Fruit fly (Drosophila melanogaster) whole organism: ENCODE data around the gene ifc.

Experiments used
- CG8478 ChIP-seq: fragments of >200 bp; optimal IDR thresholded peaks from 2 replicates; lab custom pipeline; 2018; ENCODE audit warnings: inconsistent platforms
- pan ChIP-seq: fragments of >200 bp; optimal IDR thresholded peaks from 2 replicates; lab custom pipeline; 2017
- psq ChIP-seq: fragments of >200 bp; optimal IDR thresholded peaks from 2 replicates; lab custom pipeline; 2017

DNA sequence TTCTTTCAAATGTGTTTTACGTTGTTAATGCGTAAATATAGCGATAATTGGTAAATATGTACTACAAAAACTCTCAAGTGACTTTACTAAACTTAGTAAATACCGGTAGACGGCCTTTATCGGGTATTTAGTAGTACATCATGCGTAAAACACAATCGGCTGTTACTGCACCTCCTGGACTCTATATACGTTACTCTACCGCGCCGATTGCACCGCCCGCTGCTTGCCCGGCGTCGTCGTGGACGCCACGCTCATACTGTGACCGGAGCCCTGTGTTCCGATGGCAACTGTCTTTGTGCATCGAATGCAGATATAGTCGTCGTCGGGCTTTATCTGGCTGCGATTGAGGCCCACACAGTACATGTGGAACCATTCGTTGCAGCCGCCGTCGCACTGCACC, 4.3 kb downstream of the ifc start:
- TF ChIP-seq pan, result no peak
- no peak for TF ChIP-seq CG8478 (lab: Kevin White, UChicago)
- TF ChIP-seq psq (lab: Kevin White, UChicago), result no peak
